Fruit fly (Drosophila melanogaster) S2 (cell line): Measurements from ENCODE around the gene PDZ-GEF.

ENCODE experiments used
- CG8478 ChIP-seq: fragments of >200 bp; optimal IDR thresholded peaks from 2 replicates; lab custom pipeline; 2018
- CTCF ChIP-seq, 2 experiments: fragments of >200 bp; optimal IDR thresholded peaks; 2 replicates each; lab custom pipeline; 2018

DNA sequence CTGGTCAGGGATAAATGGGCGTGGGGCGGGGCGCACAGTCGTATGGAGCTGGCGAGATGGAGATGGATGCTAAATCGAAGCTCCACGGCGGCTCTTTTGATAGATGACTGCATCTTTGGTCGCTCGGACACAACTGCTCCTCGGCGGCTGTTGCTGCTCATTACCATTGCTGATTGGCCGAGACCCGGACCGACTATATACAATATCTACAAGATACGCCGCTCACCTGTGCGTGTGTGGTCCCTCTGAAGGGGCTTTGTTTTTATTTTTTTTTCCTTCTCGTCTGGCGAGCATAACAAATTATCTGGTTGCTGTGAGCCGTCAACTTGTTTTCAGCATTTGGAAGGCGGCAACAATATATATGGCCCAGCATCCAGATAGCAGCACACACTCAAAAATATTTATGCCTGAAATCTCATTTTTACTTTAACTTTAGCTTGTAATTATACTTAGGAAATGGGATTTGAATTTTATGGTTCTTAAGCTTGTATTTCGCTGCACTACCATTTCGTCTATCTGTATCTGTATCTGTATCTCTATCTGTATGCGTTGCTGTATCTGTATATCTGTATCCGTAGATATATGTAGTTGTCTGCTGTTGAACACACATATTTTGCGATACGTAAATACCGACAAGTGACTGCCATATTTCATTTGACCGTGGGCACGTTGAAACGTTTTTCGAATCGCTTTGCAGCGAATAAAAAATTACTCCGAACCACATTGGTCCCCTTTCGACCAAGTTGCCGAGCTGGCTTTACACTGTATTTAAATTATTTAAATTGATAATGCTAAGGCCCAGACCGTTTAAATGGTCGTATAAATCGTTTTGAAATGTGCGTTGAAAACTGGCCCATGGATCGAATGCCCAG, 49.4 kb upstream of the PDZ-GEF start:
- TF ChIP-seq CTCF (optimal IDR thresholded peaks at IDR 0.05; lab: Kevin White, UChicago) (no peak), CG8478 (no peak)
